Worm (Caenorhabditis elegans) whole organism, mixed stage, embryonic: ENCODE measurements around the gene C31H2.14.

Experiments used
- M03D4.4 ChIP-seq: sonication (generic microtip); optimal IDR thresholded peaks from 2 replicates; lab custom pipeline; 2017; ENCODE audit warnings: mild to moderate bottlenecking, missing genetic modification characterization, missing compliant biosample characterization
- bed-3 ChIP-seq: fragments of 200-800 bp; sonication (Bioruptor generic); optimal IDR thresholded peaks from 3 replicates; lab custom pipeline; 2018; ENCODE audit warnings: mild to moderate bottlenecking, missing genetic modification characterization, moderate library complexity, missing compliant biosample characterization
- blmp-1 ChIP-seq: fragments of 150-350 bp; optimal IDR thresholded peaks from 2 replicates; lab custom pipeline; 2014; ENCODE audit warnings: missing biosample characterization, missing genetic modification characterization
- ceh-39 ChIP-seq: fragments of 150-350 bp; optimal IDR thresholded peaks from 2 replicates; lab custom pipeline; 2014; ENCODE audit warnings: missing biosample characterization, missing genetic modification characterization
- ces-1 ChIP-seq: fragments of 150-350 bp; optimal IDR thresholded peaks from 2 replicates; lab custom pipeline; 2014; ENCODE audit warnings: missing biosample characterization, missing genetic modification reagents, missing genetic modification characterization
- cnd-1 ChIP-seq: fragments of 200-800 bp; sonication (Bioruptor generic); optimal IDR thresholded peaks from 2 replicates; lab custom pipeline; 2018; ENCODE audit warnings: mild to moderate bottlenecking, missing genetic modification characterization, missing compliant biosample characterization
- drap-1 ChIP-seq: fragments of 200-800 bp; sonication (Bioruptor generic); optimal IDR thresholded peaks from 3 replicates; lab custom pipeline; 2018; ENCODE audit warnings: mild to moderate bottlenecking, missing genetic modification characterization, missing compliant biosample characterization
- elt-1 ChIP-seq: sonication (generic microtip); optimal IDR thresholded peaks from 2 replicates; lab custom pipeline; 2017; ENCODE audit warnings: missing genetic modification characterization, mild to moderate bottlenecking, missing compliant biosample characterization, antibody characterized with exemption, moderate library complexity, borderline replicate concordance; ENCODE audit not compliant: insufficient read depth
- elt-3 ChIP-seq: fragments of 150-350 bp; optimal IDR thresholded peaks from 2 replicates; lab custom pipeline; 2014; ENCODE audit warnings: missing biosample characterization, missing genetic modification characterization
- flh-1 ChIP-seq: fragments of 200-800 bp; sonication (Bioruptor generic); optimal IDR thresholded peaks from 2 replicates; lab custom pipeline; 2018; ENCODE audit warnings: mild to moderate bottlenecking, missing genetic modification characterization, moderate library complexity, missing compliant biosample characterization
- ham-2 ChIP-seq: fragments of 200-800 bp; sonication (Bioruptor generic); optimal IDR thresholded peaks from 2 replicates; lab custom pipeline; 2018; ENCODE audit warnings: mild to moderate bottlenecking, missing genetic modification characterization, missing compliant biosample characterization
- hlh-1 ChIP-seq: fragments of 150-350 bp; optimal IDR thresholded peaks from 2 replicates; lab custom pipeline; 2014; ENCODE audit warnings: missing biosample characterization, missing genetic modification reagents, missing genetic modification characterization
- lin-13 ChIP-seq: fragments of 150-350 bp; optimal IDR thresholded peaks from 2 replicates; lab custom pipeline; 2014; ENCODE audit warnings: missing biosample characterization, missing genetic modification characterization
- lin-32 ChIP-seq: fragments of 200-800 bp; sonication (Bioruptor generic); optimal IDR thresholded peaks from 2 replicates; lab custom pipeline; 2018; ENCODE audit warnings: mild to moderate bottlenecking, missing genetic modification characterization, missing compliant biosample characterization
- lsy-2 ChIP-seq: fragments of 150-350 bp; optimal IDR thresholded peaks from 2 replicates; lab custom pipeline; 2014; ENCODE audit warnings: missing biosample characterization, missing genetic modification characterization
- mab-5 ChIP-seq: fragments of 150-350 bp; optimal IDR thresholded peaks from 2 replicates; lab custom pipeline; 2014; ENCODE audit warnings: missing biosample characterization, missing genetic modification characterization
- mep-1 ChIP-seq: fragments of 150-350 bp; optimal IDR thresholded peaks from 2 replicates; lab custom pipeline; 2017; ENCODE audit warnings: missing biosample characterization, missing genetic modification reagents, missing genetic modification characterization, inconsistent platforms
- mls-2 ChIP-seq: sonication (generic microtip); optimal IDR thresholded peaks from 2 replicates; lab custom pipeline; 2016; ENCODE audit warnings: mild to moderate bottlenecking, missing genetic modification characterization, moderate library complexity, missing compliant biosample characterization
- nhr-12 ChIP-seq: fragments of 150-350 bp; optimal IDR thresholded peaks from 2 replicates; lab custom pipeline; 2014; ENCODE audit warnings: missing biosample characterization, missing genetic modification characterization
- nhr-2 ChIP-seq: fragments of 150-350 bp; optimal IDR thresholded peaks from 2 replicates; lab custom pipeline; 2014; ENCODE audit warnings: missing biosample characterization, missing genetic modification characterization
- nhr-237 ChIP-seq: fragments of 150-350 bp; optimal IDR thresholded peaks from 2 replicates; lab custom pipeline; 2014; ENCODE audit warnings: missing biosample characterization, missing genetic modification characterization
- nhr-28 ChIP-seq: fragments of 150-350 bp; optimal IDR thresholded peaks from 2 replicates; lab custom pipeline; 2014; ENCODE audit warnings: missing biosample characterization, missing genetic modification characterization
- pha-4 ChIP-seq: fragments of 150-350 bp; optimal IDR thresholded peaks from 2 replicates; lab custom pipeline; 2018; ENCODE audit warnings: missing biosample characterization, missing genetic modification reagents, missing genetic modification characterization
- sem-2 ChIP-seq: fragments of 200-800 bp; sonication (Bioruptor generic); optimal IDR thresholded peaks from 2 replicates; lab custom pipeline; 2018; ENCODE audit warnings: mild to moderate bottlenecking, missing genetic modification characterization, missing compliant biosample characterization
- snpc-4 ChIP-seq: fragments of 150-350 bp; optimal IDR thresholded peaks from 2 replicates; lab custom pipeline; 2014; ENCODE audit warnings: missing biosample characterization, missing genetic modification characterization
- sptf-1 ChIP-seq: sonication (generic microtip); optimal IDR thresholded peaks from 2 replicates; lab custom pipeline; 2017; ENCODE audit warnings: mild to moderate bottlenecking, missing genetic modification characterization, moderate library complexity, missing compliant biosample characterization
- tbx-8 ChIP-seq: fragments of 200-800 bp; sonication (Bioruptor generic); optimal IDR thresholded peaks from 2 replicates; lab custom pipeline; 2018; ENCODE audit warnings: mild to moderate bottlenecking, missing genetic modification characterization, moderate library complexity, missing compliant biosample characterization
- unc-120 ChIP-seq: sonication (generic microtip); optimal IDR thresholded peaks from 2 replicates; lab custom pipeline; 2017; ENCODE audit warnings: missing genetic modification characterization, missing compliant biosample characterization; ENCODE audit not compliant: poor library complexity, severe bottlenecking
- unc-62 ChIP-seq: fragments of 150-350 bp; optimal IDR thresholded peaks from 2 replicates; lab custom pipeline; 2014; ENCODE audit warnings: missing biosample characterization, missing genetic modification reagents, missing genetic modification characterization
- zip-8 ChIP-seq: fragments of 150-350 bp; optimal IDR thresholded peaks from 2 replicates; lab custom pipeline; 2014; ENCODE audit warnings: missing biosample characterization, missing genetic modification characterization
- ztf-11 ChIP-seq: fragments of 150-350 bp; optimal IDR thresholded peaks from 2 replicates; lab custom pipeline; 2014; ENCODE audit warnings: missing biosample characterization, missing genetic modification characterization

Gene C31H2.14

DNA sequence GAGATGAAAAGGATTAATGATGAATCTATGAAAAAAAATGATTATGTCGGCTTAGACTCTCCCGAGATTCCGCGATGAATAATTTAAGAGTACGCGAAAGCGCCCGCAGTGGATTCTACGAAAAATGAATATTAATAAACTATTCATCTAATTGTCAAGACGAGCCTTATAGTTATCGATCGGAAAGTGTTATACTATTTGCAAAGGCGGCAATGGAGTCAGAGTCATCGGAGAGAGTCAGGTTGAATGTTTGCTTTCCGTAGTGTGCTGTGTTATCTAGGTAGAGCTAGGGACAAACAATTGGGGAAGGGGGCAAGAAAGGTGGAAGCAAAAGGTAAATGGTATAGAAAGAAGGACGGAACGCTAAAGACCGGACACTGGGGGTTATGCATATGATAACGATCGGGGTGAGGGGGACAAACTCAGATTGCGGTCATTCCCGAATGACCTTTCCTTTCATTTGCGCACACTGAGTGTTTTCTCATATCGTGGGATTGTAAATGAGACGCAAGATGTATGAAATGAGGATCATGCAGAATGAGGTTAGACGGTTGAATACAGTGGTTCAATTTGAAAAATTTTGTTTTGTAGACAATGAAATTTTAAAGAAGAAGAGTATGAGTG, 25.1 kb upstream of the C31H2.14 start:
- TF ChIP-seq hlh-1, result no peak
- TF ChIP-seq nhr-2, result peak; percentile 80
- TF ChIP-seq pha-4, result peak; percentile 54
- TF ChIP-seq mls-2 (tag; lab: Kevin White, UChicago), result no peak
- no peak for TF ChIP-seq flh-1 (GFP tag; lab: Kevin White, UChicago)
- TF ChIP-seq nhr-28 (tag; lab: Kevin White, UChicago), result no peak
- peak; percentile 32 for TF ChIP-seq M03D4.4 (tag; lab: Kevin White, UChicago)
- peak; percentile 5 for TF ChIP-seq drap-1 (GFP tag; lab: Kevin White, UChicago)
- peak; percentile 1 for TF ChIP-seq ham-2 (GFP tag; lab: Kevin White, UChicago)

ce11 chrX:5124288-5124687, 23.7 kb upstream of the C31H2.14 start:
- peak; percentile 81 for TF ChIP-seq ces-1
- peak; percentile 18 for TF ChIP-seq mls-2 (tag; lab: Kevin White, UChicago)
- no peak for TF ChIP-seq blmp-1 (tag; lab: Kevin White, UChicago)
- TF ChIP-seq, all 35 proteins: peak for 2

ce11 chrX:5129447-5129846, 18.6 kb upstream of the C31H2.14 start:
- TF ChIP-seq elt-3 (tag; lab: Kevin White, UChicago), result no peak
- no peak for TF ChIP-seq elt-1 (tag; lab: Kevin White, UChicago)
- TF ChIP-seq unc-62 (GFP tag; lab: Kevin White, UChicago), result peak; percentile 33
- no peak for TF ChIP-seq nhr-2
- peak; percentile 100 for TF ChIP-seq ces-1

ce11 chrX:5131760-5132159, 16.3 kb upstream of the C31H2.14 start:
- TF ChIP-seq ces-1 (peak; percentile 91), lin-13 (tag; lab: Kevin White, UChicago) (no peak)

ce11 chrX:5133980-5134379, 14.0 kb upstream of the C31H2.14 start, which contains the start of gene tbc-7:
tbc-7 (plus strand) TSS chrX:5134280.
- TF ChIP-seq sem-2 (no peak), nhr-12 (no peak), cnd-1 (tag; lab: Kevin White, UChicago) (no peak), blmp-1 (tag; lab: Kevin White, UChicago) (no peak), ham-2 (GFP tag; lab: Kevin White, UChicago) (no peak), ces-1 (no peak), ceh-39 (no peak), nhr-237 (tag; lab: Kevin White, UChicago) (no peak), zip-8 (no peak), flh-1 (GFP tag; lab: Kevin White, UChicago) (no peak), unc-62 (GFP tag; lab: Kevin White, UChicago) (no peak), nhr-2 (no peak), mep-1 (no peak), lin-32 (GFP tag; lab: Kevin White, UChicago) (no peak), nhr-28 (tag; lab: Kevin White, UChicago) (no peak)

DNA sequence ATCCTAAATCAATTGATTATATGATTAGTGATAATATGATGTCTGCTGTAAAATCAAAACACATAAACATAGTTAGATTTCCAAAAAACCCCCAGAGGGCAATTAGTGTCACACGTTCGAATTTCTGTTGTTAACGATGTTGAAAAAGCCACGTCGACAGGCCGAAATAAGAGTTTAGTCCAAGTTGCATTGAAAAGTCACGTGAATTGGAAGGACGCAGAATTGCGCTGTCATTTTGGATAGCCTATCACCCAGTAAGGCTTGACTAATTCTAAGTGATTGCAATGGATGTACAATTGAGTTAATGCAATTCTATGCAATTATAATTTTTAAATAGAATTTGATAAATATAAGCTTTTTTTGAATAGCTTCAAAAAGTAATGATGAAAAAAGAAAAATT, 12.5 kb upstream of the C31H2.14 start:
- TF ChIP-seq pha-4, result no peak
- no peak for TF ChIP-seq drap-1 (GFP tag; lab: Kevin White, UChicago)
- no peak for TF ChIP-seq mep-1
- no peak for TF ChIP-seq nhr-2
- TF ChIP-seq mab-5 (tag; lab: Kevin White, UChicago), result no peak
- no peak for TF ChIP-seq ztf-11 (tag; lab: Kevin White, UChicago)

- no peak for TF ChIP-seq ztf-11 (tag; lab: Kevin White, UChicago)
Observed at ce11 chrX:5137716-5138470, 10.1 kb upstream of the C31H2.14 start.

ce11 chrX:5140177-5140576, 7.8 kb upstream of the C31H2.14 start:
- TF ChIP-seq nhr-28 (tag; lab: Kevin White, UChicago) (no peak), drap-1 (GFP tag; lab: Kevin White, UChicago) (peak; percentile 73), cnd-1 (tag; lab: Kevin White, UChicago) (peak; percentile 75), elt-3 (tag; lab: Kevin White, UChicago) (no peak), mls-2 (tag; lab: Kevin White, UChicago) (peak; percentile 82), unc-62 (GFP tag; lab: Kevin White, UChicago) (no peak), pha-4 (peak; percentile 32), blmp-1 (tag; lab: Kevin White, UChicago) (no peak), bed-3 (peak; percentile 11), lsy-2 (tag; lab: Kevin White, UChicago) (no peak), ham-2 (GFP tag; lab: Kevin White, UChicago) (peak; percentile 42), tbx-8 (no peak), lin-32 (GFP tag; lab: Kevin White, UChicago) (peak; percentile 43), ces-1 (peak; percentile 73), snpc-4 (tag; lab: Kevin White, UChicago) (no peak), sem-2 (no peak), unc-120 (tag; lab: Kevin White, UChicago) (peak; percentile 61), flh-1 (GFP tag; lab: Kevin White, UChicago) (no peak), hlh-1 (peak; percentile 34), sptf-1 (peak; percentile 69), mep-1 (no peak), M03D4.4 (tag; lab: Kevin White, UChicago) (peak; percentile 72)
